Worm (Caenorhabditis elegans): ENCODE results near the gene srh-72.
A peak's percentile ranks its signal among the peaks of the same experiment; 100 is the strongest.

The srh-72 gene

DNA sequence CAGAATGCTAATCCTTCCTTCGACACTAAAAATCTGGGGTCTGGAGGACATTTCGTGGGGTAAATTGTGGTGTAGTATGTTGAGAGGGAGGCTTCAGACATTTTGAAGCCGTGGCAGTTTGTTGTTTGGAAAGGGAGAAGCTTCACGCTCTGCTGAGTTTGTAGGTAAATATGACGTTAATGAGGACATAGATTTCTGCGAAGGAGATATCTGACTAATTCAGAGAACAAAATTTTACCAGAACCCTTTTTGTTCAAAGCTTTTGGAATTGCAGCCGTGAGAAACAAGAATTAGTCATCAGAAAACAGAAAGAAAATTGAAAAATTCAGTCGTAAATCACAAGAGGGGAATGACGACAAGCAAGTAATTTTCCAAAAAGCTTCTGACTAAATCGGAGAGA lies at the start of gene srh-72:
Gene srh-72, minus strand, starts transcription at position 101 of the 400 bp plus-strand sequence.
- TF ChIP-seq pqm-1 (tag; optimal IDR thresholded peaks at IDR 0.05) (no peak), vab-7 (GFP tag; IDR thresholded peaks at IDR 0.05) (no peak), sdz-12 (GFP tag; optimal IDR thresholded peaks at IDR 0.05) (no peak), rbr-2 (tag; optimal IDR thresholded peaks at IDR 0.05) (no peak), ceh-20 (GFP tag; IDR thresholded peaks at IDR 0.05) (no peak), lir-3 (tag; optimal IDR thresholded peaks at IDR 0.05) (no peak), arid-1 (GFP tag; conservative IDR thresholded peaks at IDR 0.05) (no peak), ceh-82 (tag; optimal IDR thresholded peaks at IDR 0.05) (no peak)

- TF ChIP-seq saeg-2 (GFP tag; IDR thresholded peaks at IDR 0.05): no peak
- TF ChIP-seq nhr-77 (tag; optimal IDR thresholded peaks at IDR 0.05): no peak
- no peak for TF ChIP-seq nhr-11 (tag; optimal IDR thresholded peaks at IDR 0.05)
- TF ChIP-seq ztf-11 (tag; optimal IDR thresholded peaks at IDR 0.05): no peak
- TF ChIP-seq mep-1 (tag; optimal IDR thresholded peaks at IDR 0.05): no peak
- TF ChIP-seq hif-1 (tag; optimal IDR thresholded peaks at IDR 0.05): no peak
- no peak for TF ChIP-seq spr-3 (GFP tag; optimal IDR thresholded peaks at IDR 0.05)
- TF ChIP-seq jun-1 (tag; optimal IDR thresholded peaks at IDR 0.05): no peak
- no peak for TF ChIP-seq ceh-28 (tag; optimal IDR thresholded peaks at IDR 0.05)
- TF ChIP-seq set-16 (GFP tag; IDR thresholded peaks at IDR 0.05): no peak
- TF ChIP-seq ceh-44 (GFP tag; IDR thresholded peaks at IDR 0.05): no peak
- TF ChIP-seq ctbp-1 (GFP tag; IDR thresholded peaks at IDR 0.05): no peak
- TF ChIP-seq zip-2 (tag; optimal IDR thresholded peaks at IDR 0.05): no peak
- no peak for TF ChIP-seq egl-27 (tag; optimal IDR thresholded peaks at IDR 0.05)
- TF ChIP-seq duxl-1 (tag; optimal IDR thresholded peaks at IDR 0.05; ENCODE audit: poor library complexity): no peak
- no peak for TF ChIP-seq dmd-6 (GFP tag; IDR thresholded peaks at IDR 0.05)
- TF ChIP-seq mxl-2 (GFP tag; conservative IDR thresholded peaks at IDR 0.05): no peak
- TF ChIP-seq hlh-11 (tag; optimal IDR thresholded peaks at IDR 0.05): no peak
- no peak for TF ChIP-seq snpc-4 (tag; optimal IDR thresholded peaks at IDR 0.05)
These were observed 48.4 kb upstream of the srh-72 start, which contains the start of the genes fbxb-18 and fbxb-19 for ce11 chrII:1688813-1689212. TSS of gene fbxb-18 (minus strand) at chrII:1688913. TSS of gene fbxb-19 (minus strand) at chrII:1689181.

DNA sequence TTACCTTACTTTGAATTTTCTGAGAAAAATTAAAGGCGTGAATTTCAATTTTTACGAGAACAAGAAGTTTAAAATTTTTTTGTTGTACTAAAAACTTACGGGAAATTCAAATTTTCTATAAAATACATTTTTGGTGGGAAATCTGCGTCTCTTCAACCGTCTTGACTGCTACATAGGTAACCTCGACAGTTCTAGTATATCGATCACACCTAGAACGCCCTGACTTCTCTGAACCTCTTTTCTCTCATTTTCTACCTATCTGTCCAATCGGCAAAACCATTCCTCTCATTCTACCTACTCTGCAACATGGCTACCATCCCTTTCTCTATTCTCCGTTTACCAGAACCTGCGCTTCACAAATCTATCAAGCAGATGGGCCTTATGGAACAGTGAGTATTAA lies 43.3 kb upstream of the srh-72 start, which contains the start of gene fbxb-25:
Gene fbxb-25, plus strand, starts transcription at position 301 of the 400 bp plus-strand sequence.
- TF ChIP-seq mxl-3 (GFP tag; optimal IDR thresholded peaks at IDR 0.05): no peak
- TF ChIP-seq aha-1 (tag): peak; percentile 39
- no peak for TF ChIP-seq snpc-4 (tag; optimal IDR thresholded peaks at IDR 0.05)
- TF ChIP-seq nhr-76 (tag; optimal IDR thresholded peaks at IDR 0.05): no peak
- TF ChIP-seq spr-1 (tag; optimal IDR thresholded peaks at IDR 0.05): no peak
- TF ChIP-seq ZK337.2 (GFP tag; IDR thresholded peaks at IDR 0.05): no peak
- no peak for TF ChIP-seq rbr-2 (tag; optimal IDR thresholded peaks at IDR 0.05)
- TF ChIP-seq mep-1 (tag; optimal IDR thresholded peaks at IDR 0.05): no peak
- TF ChIP-seq nhr-28 (tag; optimal IDR thresholded peaks at IDR 0.05): no peak
- TF ChIP-seq aly-2 (tag; optimal IDR thresholded peaks at IDR 0.05): no peak
- TF ChIP-seq ceh-28 (tag; optimal IDR thresholded peaks at IDR 0.05): no peak
- TF ChIP-seq saeg-2 (GFP tag; IDR thresholded peaks at IDR 0.05): no peak
- TF ChIP-seq F37D6.2 (tag; optimal IDR thresholded peaks at IDR 0.05): no peak
- TF ChIP-seq tag-97 (GFP tag; IDR thresholded peaks at IDR 0.05): no peak
- peak; percentile 53 for TF ChIP-seq duxl-1 (tag; optimal IDR thresholded peaks at IDR 0.05; ENCODE audit: poor library complexity)
- no peak for TF ChIP-seq F49E8.2 (tag; optimal IDR thresholded peaks at IDR 0.05; ENCODE audit: borderline replicate concordance)
- no peak for TF ChIP-seq jun-1 (tag; optimal IDR thresholded peaks at IDR 0.05)

DNA sequence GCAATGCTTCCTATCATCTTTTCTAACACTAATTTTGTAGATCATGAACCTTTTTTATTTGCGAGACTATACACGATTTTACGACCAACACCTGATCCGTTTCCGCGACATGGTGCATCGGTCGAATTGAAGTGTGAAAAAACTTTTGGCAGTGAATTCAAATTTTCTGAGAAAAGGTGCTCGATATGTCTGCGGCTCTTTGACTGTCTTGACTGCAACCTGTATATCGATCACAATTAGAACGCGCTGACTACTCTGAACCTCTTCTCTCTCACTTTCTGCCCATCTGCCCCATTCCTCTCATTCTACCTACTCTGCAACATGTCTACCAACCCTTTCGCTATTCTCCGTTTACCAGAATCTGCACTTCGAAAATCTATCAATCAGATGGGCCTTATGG lies 41.8 kb upstream of the srh-72 start, which contains the start of gene fbxb-26:
Gene fbxb-26, plus strand, starts transcription at position 301 of the 400 bp plus-strand sequence.
- TF ChIP-seq Y48G9A.11 (GFP tag; IDR thresholded peaks at IDR 0.05): no peak
- no peak for TF ChIP-seq nhr-25 (tag; optimal IDR thresholded peaks at IDR 0.05; ENCODE audit: borderline replicate concordance, insufficient read depth)
- TF ChIP-seq ztf-7 (tag; optimal IDR thresholded peaks at IDR 0.05): no peak
- no peak for TF ChIP-seq hlh-11 (tag; optimal IDR thresholded peaks at IDR 0.05)
- no peak for TF ChIP-seq F49E8.2 (tag; optimal IDR thresholded peaks at IDR 0.05; ENCODE audit: borderline replicate concordance)
- no peak for TF ChIP-seq F44E2.7 (GFP tag; IDR thresholded peaks at IDR 0.05)
- TF ChIP-seq nhr-41 (GFP tag; IDR thresholded peaks at IDR 0.05): no peak
- no peak for TF ChIP-seq set-16 (GFP tag; IDR thresholded peaks at IDR 0.05)
- TF ChIP-seq ceh-44 (GFP tag; IDR thresholded peaks at IDR 0.05): no peak
- TF ChIP-seq mes-2 (tag; optimal IDR thresholded peaks at IDR 0.05; ENCODE audit: poor library complexity, severe bottlenecking): no peak
- TF ChIP-seq dve-1 (tag; optimal IDR thresholded peaks at IDR 0.05; ENCODE audit: insufficient read depth): no peak
- TF ChIP-seq duxl-1 (tag; optimal IDR thresholded peaks at IDR 0.05; ENCODE audit: poor library complexity): no peak
- TF ChIP-seq fkh-10 (GFP tag; optimal IDR thresholded peaks at IDR 0.05): no peak
- TF ChIP-seq dpl-1 (GFP tag; optimal IDR thresholded peaks at IDR 0.05): no peak
- TF ChIP-seq nhr-48 (tag; optimal IDR thresholded peaks at IDR 0.05): no peak
